Worm (Caenorhabditis elegans) whole organism, young adult: Measurements from ENCODE around the gene tub-1.

Experiments used
- D2030.7 ChIP-seq: fragments of 200-800 bp; sonication (Bioruptor generic); IDR thresholded peaks from 2 replicates; pipeline ENCODE4 v1.3.6; 2022; ENCODE audit warnings: missing genetic modification reagents, missing genetic modification characterization, missing compliant biosample characterization
- F23B12.7 ChIP-seq: sonication (generic microtip); optimal IDR thresholded peaks from 2 replicates; lab custom pipeline; 2017; ENCODE audit warnings: missing genetic modification characterization, mild to moderate bottlenecking, missing compliant biosample characterization, antibody characterized with exemption, moderate library complexity; ENCODE audit not compliant: insufficient read depth
- F33H1.4 ChIP-seq: fragments of 200-800 bp; sonication (Bioruptor generic); IDR thresholded peaks from 2 replicates; pipeline ENCODE4 v1.3.6; 2022; ENCODE audit warnings: missing genetic modification reagents, missing genetic modification characterization, missing compliant biosample characterization
- F57A8.1 ChIP-seq: fragments of 200-800 bp; sonication (Bioruptor generic); optimal IDR thresholded peaks from 2 replicates; lab custom pipeline; 2018; ENCODE audit warnings: mild to moderate bottlenecking, missing genetic modification characterization, moderate library complexity, missing compliant biosample characterization
- K11D2.4 ChIP-seq: fragments of 200-800 bp; sonication (Bioruptor generic); IDR thresholded peaks from 2 replicates; pipeline ENCODE4 v1.3.6; 2022; ENCODE audit warnings: missing genetic modification reagents, missing genetic modification characterization, missing compliant biosample characterization
- Y53F4B.3 ChIP-seq: fragments of 200-800 bp; sonication (Bioruptor generic); IDR thresholded peaks from 2 replicates; pipeline ENCODE4 v1.3.6; 2022; ENCODE audit warnings: missing genetic modification reagents, missing genetic modification characterization, missing compliant biosample characterization
- Y56A3A.18 ChIP-seq: fragments of 200-800 bp; sonication (Bioruptor generic); IDR thresholded peaks from 2 replicates; pipeline ENCODE4 v1.3.6; 2022; ENCODE audit warnings: missing genetic modification reagents, missing genetic modification characterization, missing compliant biosample characterization
- Y67H2A.10 ChIP-seq: fragments of 200-800 bp; sonication (Bioruptor generic); conservative IDR thresholded peaks from 2 replicates; pipeline ENCODE4 v1.3.6; 2022; ENCODE audit warnings: missing genetic modification reagents, missing genetic modification characterization, missing compliant biosample characterization
- ZK185.1 ChIP-seq: sonication (generic microtip); optimal IDR thresholded peaks from 2 replicates; lab custom pipeline; 2016; ENCODE audit warnings: mild to moderate bottlenecking, missing genetic modification characterization, missing compliant biosample characterization; ENCODE audit not compliant: poor library complexity, severe bottlenecking
- akir-1 ChIP-seq: fragments of 200-800 bp; sonication (Bioruptor generic); optimal IDR thresholded peaks from 2 replicates; lab custom pipeline; 2018; ENCODE audit warnings: mild to moderate bottlenecking, missing genetic modification characterization, moderate library complexity, missing compliant biosample characterization
- ama-1 ChIP-seq, 3 experiments: fragments of 150-350 bp in 1 of 3; sonication (generic microtip) in 2 of 3; optimal IDR thresholded peaks; 2 replicates each; lab custom pipeline; 2014 to 2018; ENCODE audit warnings: missing biosample characterization in 2 of 3, missing genetic modification characterization in 2 of 3, missing genetic modification reagents in 2 of 3
- atf-7 ChIP-seq: sonication (generic microtip); optimal IDR thresholded peaks from 2 replicates; lab custom pipeline; 2017; ENCODE audit warnings: mild to moderate bottlenecking, missing genetic modification characterization, missing compliant biosample characterization
- attf-5 ChIP-seq: fragments of 200-800 bp; sonication (Bioruptor generic); optimal IDR thresholded peaks from 2 replicates; lab custom pipeline; 2018; ENCODE audit warnings: mild to moderate bottlenecking, missing genetic modification characterization, missing compliant biosample characterization
- attf-6 ChIP-seq: fragments of 200-800 bp; sonication (Bioruptor generic); IDR thresholded peaks from 2 replicates; pipeline ENCODE4 v1.3.6; 2022; ENCODE audit warnings: missing genetic modification reagents, missing genetic modification characterization, missing compliant biosample characterization
- bed-1 ChIP-seq: fragments of 200-800 bp; sonication (Bioruptor generic); IDR thresholded peaks from 2 replicates; pipeline ENCODE4 v1.3.6; 2022; ENCODE audit warnings: missing genetic modification reagents, missing genetic modification characterization, missing compliant biosample characterization
- cebp-1 ChIP-seq, 2 experiments: fragments of 200-800 bp in 1 of 2; sonication (Bioruptor generic) in 1 of 2; sonication (generic microtip) in 1 of 2; IDR thresholded peaks in 1 of 2; optimal IDR thresholded peaks in 1 of 2; 2 replicates each; pipeline versions ENCODE4 v1.3.6 to Lab custom; 2017 to 2022; ENCODE audit warnings: missing compliant biosample characterization in 2 of 2, missing genetic modification characterization in 2 of 2, mild to moderate bottlenecking in 1 of 2, missing genetic modification reagents in 1 of 2, moderate library complexity in 1 of 2
- cebp-2 ChIP-seq: fragments of 200-800 bp; sonication (Bioruptor generic); IDR thresholded peaks from 2 replicates; pipeline ENCODE4 v1.3.6; 2022; ENCODE audit warnings: missing genetic modification characterization, missing compliant biosample characterization
- die-1 ChIP-seq: sonication (generic microtip); optimal IDR thresholded peaks from 2 replicates; lab custom pipeline; 2016; ENCODE audit warnings: missing genotype, mild to moderate bottlenecking, missing genetic modification characterization, missing compliant biosample characterization
- dpff-1 ChIP-seq: sonication (generic microtip); optimal IDR thresholded peaks from 2 replicates; lab custom pipeline; 2017; ENCODE audit warnings: mild to moderate bottlenecking, missing genetic modification characterization, missing compliant biosample characterization
- ets-4 ChIP-seq: fragments of 200-800 bp; sonication (Bioruptor generic); optimal IDR thresholded peaks from 2 replicates; lab custom pipeline; 2018; ENCODE audit warnings: mild to moderate bottlenecking, missing genetic modification characterization, missing compliant biosample characterization
- hrde-1 ChIP-seq: sonication (generic microtip); optimal IDR thresholded peaks from 2 replicates; lab custom pipeline; 2016; ENCODE audit warnings: missing genetic modification characterization, mild to moderate bottlenecking, missing compliant biosample characterization, moderate library complexity, missing genotype, missing genetic modification reagents, borderline replicate concordance
- lin-35 ChIP-seq, 3 experiments: fragments of 150-350 bp in 2 of 3; sonication (generic microtip) in 1 of 3; optimal IDR thresholded peaks; 2 replicates each; lab custom pipeline; 2014 to 2018; ENCODE audit warnings: missing biosample characterization in 3 of 3, missing genetic modification characterization in 3 of 3, missing genetic modification reagents in 3 of 3
- lin-54 ChIP-seq: fragments of 200-800 bp; sonication (Bioruptor generic); optimal IDR thresholded peaks from 2 replicates; lab custom pipeline; 2018; ENCODE audit warnings: mild to moderate bottlenecking, missing genetic modification characterization, missing compliant biosample characterization
- lir-1 ChIP-seq: fragments of 200-800 bp; sonication (Bioruptor generic); conservative IDR thresholded peaks from 2 replicates; pipeline ENCODE4 v1.3.6; 2022; ENCODE audit warnings: missing genetic modification reagents, missing genetic modification characterization, missing compliant biosample characterization
- lsl-1 ChIP-seq: fragments of 200-800 bp; sonication (Bioruptor generic); optimal IDR thresholded peaks from 2 replicates; lab custom pipeline; 2018; ENCODE audit warnings: mild to moderate bottlenecking, missing genetic modification characterization, moderate library complexity, missing compliant biosample characterization
- mxl-1 ChIP-seq: sonication (generic microtip); optimal IDR thresholded peaks from 2 replicates; lab custom pipeline; 2016; ENCODE audit warnings: missing genetic modification characterization, missing compliant biosample characterization
- nfya-1 ChIP-seq: sonication (generic microtip); optimal IDR thresholded peaks from 2 replicates; lab custom pipeline; 2017; ENCODE audit warnings: antibody characterized with exemption, missing compliant biosample characterization, missing genetic modification characterization, borderline replicate concordance; ENCODE audit not compliant: insufficient read depth
- nfya-2 ChIP-seq: fragments of 200-800 bp; sonication (Bioruptor generic); IDR thresholded peaks from 2 replicates; pipeline ENCODE4 v1.3.6; 2022; ENCODE audit warnings: missing genetic modification reagents, missing genetic modification characterization, missing compliant biosample characterization
- nfyb-1 ChIP-seq: fragments of 200-800 bp; sonication (Bioruptor generic); IDR thresholded peaks from 2 replicates; pipeline ENCODE4 v1.3.6; 2022; ENCODE audit warnings: missing genetic modification reagents, missing genetic modification characterization, missing compliant biosample characterization
- nhr-179 ChIP-seq: sonication (generic microtip); optimal IDR thresholded peaks from 2 replicates; lab custom pipeline; 2016; ENCODE audit warnings: mild to moderate bottlenecking, missing genetic modification characterization, missing compliant biosample characterization
- nhr-27 ChIP-seq: fragments of 200-800 bp; sonication (Bioruptor generic); optimal IDR thresholded peaks from 2 replicates; lab custom pipeline; 2018; ENCODE audit warnings: mild to moderate bottlenecking, missing genetic modification characterization, moderate library complexity, missing compliant biosample characterization
- nhr-80 ChIP-seq: sonication (generic microtip); optimal IDR thresholded peaks from 2 replicates; lab custom pipeline; 2016; ENCODE audit warnings: missing genetic modification characterization, missing compliant biosample characterization
- pha-4 ChIP-seq: fragments of 150-350 bp; sonication (generic microtip); optimal IDR thresholded peaks from 2 replicates; lab custom pipeline; 2014; ENCODE audit warnings: missing biosample characterization, missing genetic modification reagents, missing genetic modification characterization
- sdz-38 ChIP-seq: sonication (generic microtip); optimal IDR thresholded peaks from 2 replicates; lab custom pipeline; 2016; ENCODE audit warnings: missing genotype, missing genetic modification characterization, missing compliant biosample characterization
- snpc-4 ChIP-seq, 5 experiments: fragments of 150-350 bp in 1 of 5; sonication (generic microtip) in 4 of 5; optimal IDR thresholded peaks; 2 replicates each; lab custom pipeline; 2014 to 2018; ENCODE audit warnings: missing genetic modification characterization in 5 of 5, missing biosample characterization in 3 of 5, antibody characterized with exemption in 2 of 5, mild to moderate bottlenecking in 2 of 5, missing compliant biosample characterization in 2 of 5, missing genotype in 2 of 5, moderate library complexity in 2 of 5, missing genetic modification reagents in 1 of 5
- somi-1 ChIP-seq: fragments of 200-800 bp; sonication (Bioruptor generic); optimal IDR thresholded peaks from 2 replicates; lab custom pipeline; 2018; ENCODE audit warnings: mild to moderate bottlenecking, missing genetic modification characterization, missing compliant biosample characterization
- sptf-2 ChIP-seq: fragments of 200-800 bp; sonication (Bioruptor generic); optimal IDR thresholded peaks from 2 replicates; lab custom pipeline; 2018; ENCODE audit warnings: mild to moderate bottlenecking, missing genetic modification characterization, missing compliant biosample characterization
- tbp1 ChIP-seq: fragments of 200-800 bp; sonication (Bioruptor generic); optimal IDR thresholded peaks from 2 replicates; lab custom pipeline; 2018; ENCODE audit warnings: mild to moderate bottlenecking, missing genetic modification characterization, missing compliant biosample characterization
- tbx-9 ChIP-seq: sonication (generic microtip); optimal IDR thresholded peaks from 2 replicates; lab custom pipeline; 2016; ENCODE audit warnings: borderline replicate concordance, missing genetic modification characterization, inconsistent platforms, missing compliant biosample characterization
- unc-130 ChIP-seq: sonication (generic microtip); optimal IDR thresholded peaks from 2 replicates; lab custom pipeline; 2016; ENCODE audit warnings: missing genetic modification reagents, missing genetic modification characterization, missing compliant biosample characterization
- unc-62 ChIP-seq: fragments of 150-350 bp; optimal IDR thresholded peaks from 2 replicates; lab custom pipeline; 2014; ENCODE audit warnings: missing biosample characterization, missing genetic modification reagents, missing genetic modification characterization
- ztf-25 ChIP-seq: fragments of 200-800 bp; sonication (Bioruptor generic); IDR thresholded peaks from 2 replicates; pipeline ENCODE4 v1.3.6; 2022; ENCODE audit warnings: missing genetic modification reagents, missing genetic modification characterization, missing compliant biosample characterization
- ztf-26 ChIP-seq: sonication (generic microtip); optimal IDR thresholded peaks from 2 replicates; lab custom pipeline; 2017; ENCODE audit warnings: missing genetic modification characterization, missing compliant biosample characterization
- ztf-3 ChIP-seq: fragments of 200-800 bp; sonication (Bioruptor generic); optimal IDR thresholded peaks from 2 replicates; lab custom pipeline; 2018; ENCODE audit warnings: mild to moderate bottlenecking, missing genetic modification characterization, missing compliant biosample characterization

tub-1 gene

DNA sequence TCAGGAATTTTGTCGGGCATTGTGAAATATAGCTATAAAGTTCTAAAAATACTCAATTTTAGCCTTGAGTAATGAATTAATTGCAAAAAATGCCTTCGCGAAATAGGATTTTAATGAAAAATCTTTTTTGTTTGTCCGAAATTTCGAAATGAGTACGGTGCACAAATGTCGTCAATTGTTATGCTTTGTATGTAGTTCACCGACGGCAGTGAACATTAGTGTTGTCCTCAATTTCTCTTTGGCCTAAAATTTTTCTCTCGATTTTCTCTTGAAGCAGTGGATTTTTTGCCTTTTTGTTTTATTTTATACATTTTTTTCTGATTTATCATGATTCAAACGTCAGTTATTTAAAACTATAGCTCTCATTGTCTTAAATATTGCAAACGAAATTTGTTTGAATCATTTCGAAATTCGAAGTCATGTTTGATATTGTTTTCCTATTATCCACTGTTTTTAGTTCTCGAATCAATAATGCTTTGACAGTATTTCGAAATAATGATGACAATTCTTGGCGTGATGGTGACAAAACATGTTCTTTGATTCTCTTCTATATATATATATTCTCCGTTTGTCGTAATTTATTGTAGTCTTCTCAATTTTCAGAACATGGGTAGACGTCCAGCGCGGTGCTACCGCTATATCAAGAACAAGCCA lies 13.3 kb downstream of the tub-1 start, which contains the start of the genes ints-11 and rpl-10:
ints-11 (minus strand) TSS at position 201 of the 654 bp plus-strand sequence.
rpl-10 (plus strand) TSS at position 604 of the 654 bp plus-strand sequence.
- TF ChIP-seq D2030.7 (GFP tag; lab: Robert Waterston, UW) = no peak
- TF ChIP-seq F23B12.7 (tag; lab: Kevin White, UChicago) = no peak
- TF ChIP-seq lir-1 (GFP tag; lab: Robert Waterston, UW) = no peak
- TF ChIP-seq die-1 (tag; lab: Kevin White, UChicago) = no peak
- TF ChIP-seq lin-35 (GFP tag; optimal IDR thresholded peaks at IDR 0.05; lab: Kevin White, UChicago) = peak in 1 of 3 experiments; percentile 18
- no peak for TF ChIP-seq snpc-4 (GFP tag; optimal IDR thresholded peaks at IDR 0.05; lab: Kevin White, UChicago)
- TF ChIP-seq snpc-4 (tag; optimal IDR thresholded peaks at IDR 0.05; lab: Kevin White, UChicago) = peak in 1 of 4 experiments; percentile 47
- no peak for TF ChIP-seq tbp1 (GFP tag; lab: Kevin White, UChicago)
- TF ChIP-seq ZK185.1 (tag; lab: Kevin White, UChicago) = no peak
- no peak for TF ChIP-seq akir-1 (GFP tag; lab: Kevin White, UChicago)
- no peak for TF ChIP-seq unc-130 (GFP tag; lab: Kevin White, UChicago)
- TF ChIP-seq F33H1.4 (GFP tag; lab: Robert Waterston, UW) = peak; percentile 67
- no peak for TF ChIP-seq nhr-80 (tag; lab: Kevin White, UChicago)
- TF ChIP-seq nfya-1 (tag; lab: Kevin White, UChicago) = no peak
- TF ChIP-seq cebp-2 (GFP tag; lab: Robert Waterston, UW) = no peak
- no peak for TF ChIP-seq unc-62
- no peak for TF ChIP-seq ztf-25 (GFP tag; lab: Robert Waterston, UW)
- peak; percentile 29 for TF ChIP-seq attf-5
- no peak for TF ChIP-seq bed-1 (GFP tag; lab: Robert Waterston, UW)
- TF ChIP-seq nfya-2 = no peak
- TF ChIP-seq F57A8.1 = no peak
- TF ChIP-seq cebp-1 (GFP tag; IDR thresholded peaks at IDR 0.05; lab: Robert Waterston, UW) = no peak
- peak; percentile 55 for TF ChIP-seq cebp-1 (tag; optimal IDR thresholded peaks at IDR 0.05; lab: Kevin White, UChicago)
- TF ChIP-seq pha-4 (tag; lab: Kevin White, UChicago) = peak; percentile 30
- no peak for TF ChIP-seq sdz-38 (tag; lab: Kevin White, UChicago)
- TF ChIP-seq sptf-2 (GFP tag; lab: Kevin White, UChicago) = no peak
- no peak for TF ChIP-seq somi-1 (GFP tag; lab: Kevin White, UChicago)
- no peak for TF ChIP-seq ama-1 (optimal IDR thresholded peaks at IDR 0.05; lab: Kevin White, UChicago)
- no peak for TF ChIP-seq ama-1 (GFP tag; optimal IDR thresholded peaks at IDR 0.05; lab: Kevin White, UChicago)
- TF ChIP-seq Y53F4B.3 = no peak
- no peak for TF ChIP-seq ztf-3 (GFP tag; lab: Kevin White, UChicago)
- no peak for TF ChIP-seq mxl-1
- no peak for TF ChIP-seq Y67H2A.10 (GFP tag; lab: Robert Waterston, UW)
- TF ChIP-seq lsl-1 (GFP tag; lab: Kevin White, UChicago) = peak; percentile 15

DNA sequence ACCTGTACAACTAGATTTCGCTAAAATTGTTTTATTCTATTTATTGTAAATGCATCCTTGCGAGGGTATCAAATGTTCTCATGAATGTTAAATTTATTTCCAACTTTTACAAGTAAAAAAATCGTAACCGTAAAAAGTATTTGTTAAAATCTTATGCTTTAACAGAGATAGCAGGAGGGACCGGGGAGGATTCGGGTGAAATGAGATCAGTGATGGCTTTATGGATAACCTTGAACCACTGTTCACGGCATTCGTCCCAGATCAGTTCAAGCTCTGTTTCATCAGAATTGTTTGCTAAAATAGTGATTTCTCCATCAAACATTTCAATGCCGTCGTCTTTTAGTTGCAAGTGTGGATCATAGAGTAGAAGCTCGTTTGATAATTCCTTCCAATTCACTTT lies 15.6 kb downstream of the tub-1 start:
- TF ChIP-seq ZK185.1 (tag; lab: Kevin White, UChicago) (no peak), sdz-38 (tag; lab: Kevin White, UChicago) (no peak), nhr-179 (tag; lab: Kevin White, UChicago) (no peak), Y56A3A.18 (no peak), hrde-1 (tag; lab: Kevin White, UChicago) (peak; percentile 16), ztf-26 (tag; lab: Kevin White, UChicago) (no peak), nhr-27 (tag; lab: Kevin White, UChicago) (peak; percentile 11), atf-7 (tag; lab: Kevin White, UChicago) (no peak), tbx-9 (tag; lab: Kevin White, UChicago) (no peak), nfyb-1 (GFP tag; lab: Robert Waterston, UW) (peak; percentile 57; the same call in 1 of the 2 replicates), ets-4 (GFP tag; lab: Kevin White, UChicago) (no peak), die-1 (tag; lab: Kevin White, UChicago) (peak; percentile 16), dpff-1 (tag; lab: Kevin White, UChicago) (no peak), attf-6 (GFP tag; lab: Robert Waterston, UW) (0 out of 2 replicates have a peak, but pooled peaks have one; percentile 58), K11D2.4 (GFP tag; lab: Robert Waterston, UW) (no peak), cebp-1 (GFP tag; IDR thresholded peaks at IDR 0.05; lab: Robert Waterston, UW) (no peak), cebp-1 (tag; optimal IDR thresholded peaks at IDR 0.05; lab: Kevin White, UChicago) (peak; percentile 41), lin-54 (no peak), sptf-2 (GFP tag; lab: Kevin White, UChicago) (no peak), somi-1 (GFP tag; lab: Kevin White, UChicago) (no peak)
